Fruit fly (Drosophila melanogaster): ENCODE data around the gene Pgant7.

The Pgant7 gene

DNA sequence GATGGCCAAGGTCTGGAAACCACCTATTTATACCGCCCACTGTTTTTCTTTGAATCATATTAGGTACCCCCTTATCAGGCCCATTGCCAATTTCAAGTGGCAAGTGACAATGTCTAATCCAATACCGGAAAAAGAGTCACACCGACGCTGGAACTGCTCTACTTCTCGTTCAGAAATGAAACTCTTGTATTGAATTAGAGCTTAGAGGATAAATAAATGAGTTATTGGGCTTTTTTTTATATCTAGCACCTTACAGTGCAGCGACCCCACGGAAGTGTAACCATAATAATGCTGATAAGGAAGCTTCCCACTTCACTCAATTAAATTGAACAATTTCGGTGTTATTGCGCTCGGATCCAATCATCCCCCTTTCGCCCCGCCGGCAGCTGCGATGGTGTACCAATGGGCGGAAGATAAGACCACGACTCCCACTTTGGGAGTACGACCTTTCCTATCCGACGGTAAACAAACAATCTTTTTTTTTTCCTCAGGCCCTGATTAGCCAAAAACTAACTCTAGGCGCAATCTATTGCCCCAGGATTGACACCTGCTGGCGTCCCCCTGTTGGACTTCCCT, 5.5 kb downstream of the Pgant7 start, which contains the start of gene CG15043:
TSS of gene CG15043 (minus strand) at position 4 of the 576 bp plus-strand sequence.
- TF ChIP-seq Eip75B (GFP tag; optimal IDR thresholded peaks at IDR 0.05) = no peak
- TF ChIP-seq Gug (GFP tag; IDR thresholded peaks at IDR 0.05) = no peak
- TF ChIP-seq Eip78C (GFP tag) = peak; percentile 13
- TF ChIP-seq achi (GFP tag; optimal IDR thresholded peaks at IDR 0.05) = no peak
- no peak for TF ChIP-seq lz (GFP tag; optimal IDR thresholded peaks at IDR 0.05)
- peak; percentile 85 for TF ChIP-seq svp (GFP tag)
- peak; percentile 13 for TF ChIP-seq cyc (GFP tag; optimal IDR thresholded peaks at IDR 0.05)

DNA sequence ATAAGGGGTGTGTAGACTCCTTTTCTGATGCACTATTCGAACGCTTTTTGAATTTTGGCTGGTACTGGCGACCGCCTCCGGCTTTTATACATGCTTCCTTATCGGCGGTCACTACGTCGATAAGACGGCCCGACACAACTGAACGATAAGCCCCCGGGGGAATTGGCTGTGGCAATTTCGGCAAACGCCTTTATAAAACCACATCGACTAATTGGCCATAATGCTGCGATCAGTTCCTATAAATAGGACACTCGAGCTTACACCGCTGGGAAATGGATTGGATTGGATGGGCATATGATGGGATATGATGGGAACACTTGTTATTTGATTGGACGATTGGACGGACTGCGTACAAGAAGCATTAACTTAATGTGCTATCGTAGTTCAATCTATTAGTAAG, 7.8 kb downstream of the Pgant7 start, which contains the start of gene CG15044:
TSS of gene CG15044 (minus strand) at position 66 of the 400 bp plus-strand sequence.
- TF ChIP-seq Ets21C (GFP tag; optimal IDR thresholded peaks at IDR 0.05) = no peak
- TF ChIP-seq Eip78C (GFP tag) = no peak
- TF ChIP-seq CG4318 (GFP tag; optimal IDR thresholded peaks at IDR 0.05) = no peak
- TF ChIP-seq fd59A (GFP tag; optimal IDR thresholded peaks at IDR 0.05) = no peak
- no peak for TF ChIP-seq CG1621 (tag; optimal IDR thresholded peaks at IDR 0.05)
- no peak for TF ChIP-seq CG10631 (GFP tag; optimal IDR thresholded peaks at IDR 0.05)
- no peak for TF ChIP-seq Hr4 (GFP tag; optimal IDR thresholded peaks at IDR 0.05)
- TF ChIP-seq fd85E (GFP tag; optimal IDR thresholded peaks at IDR 0.05) = no peak

DNA sequence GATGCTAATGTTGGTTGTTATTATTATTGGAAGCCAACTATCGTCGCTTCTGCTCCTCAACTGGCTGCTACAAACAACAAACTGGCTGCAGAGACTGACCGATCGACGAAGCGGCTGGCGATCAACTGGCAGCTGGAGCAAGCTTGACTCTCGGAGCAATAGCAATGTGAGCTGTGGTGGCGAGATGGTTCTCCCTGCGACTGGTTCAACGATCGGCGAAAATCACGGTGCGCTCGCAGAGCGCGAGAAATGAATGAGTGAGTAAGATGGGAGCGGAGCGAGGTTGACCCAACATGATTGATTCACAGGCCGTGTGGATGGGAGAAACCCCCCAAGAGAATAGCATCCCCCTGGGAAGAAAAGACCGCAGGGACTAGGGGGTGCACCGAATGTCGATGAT, 10.3 kb downstream of the Pgant7 start, which contains the start of gene CG15046:
TSS of gene CG15046 (minus strand) at position 112 of the 400 bp plus-strand sequence.
- TF ChIP-seq CG11902 (GFP tag; optimal IDR thresholded peaks at IDR 0.05) (no peak), CG6808 (GFP tag; optimal IDR thresholded peaks at IDR 0.05) (no peak), cyc (GFP tag; optimal IDR thresholded peaks at IDR 0.05) (no peak), Eip78C (GFP tag) (peak; percentile 52), CG16779 (tag; optimal IDR thresholded peaks at IDR 0.05) (no peak), CG3919 (GFP tag; optimal IDR thresholded peaks at IDR 0.05) (no peak), OdsH (GFP tag; optimal IDR thresholded peaks at IDR 0.05) (no peak), Gug (GFP tag; IDR thresholded peaks at IDR 0.05) (no peak), CG6163 (GFP tag; IDR thresholded peaks at IDR 0.05) (peak; percentile 55; the same call in 1 of the 3 replicates), svp (GFP tag) (peak; percentile 56), CG11762 (GFP tag; optimal IDR thresholded peaks at IDR 0.05; ENCODE audit: insufficient read depth) (no peak), ss (GFP tag; optimal IDR thresholded peaks at IDR 0.05) (no peak), CG15336 (GFP tag; IDR thresholded peaks at IDR 0.05) (peak; percentile 51; the same call in 1 of the 2 replicates), CG10631 (GFP tag; optimal IDR thresholded peaks at IDR 0.05) (no peak), CG6792 (GFP tag; optimal IDR thresholded peaks at IDR 0.05) (no peak), CG7368 (GFP tag; optimal IDR thresholded peaks at IDR 0.05) (no peak), Ets21C (GFP tag; optimal IDR thresholded peaks at IDR 0.05) (no peak), CG1621 (tag; optimal IDR thresholded peaks at IDR 0.05) (peak; percentile 15), esn (GFP tag; optimal IDR thresholded peaks at IDR 0.05) (no peak), CG6276 (GFP tag; optimal IDR thresholded peaks at IDR 0.05) (peak; percentile 15), eg (GFP tag; IDR thresholded peaks at IDR 0.05) (0 out of 3 replicates have a peak, but pooled peaks have one; percentile 18), fkh (GFP tag; optimal IDR thresholded peaks at IDR 0.05) (no peak), dac (GFP tag; optimal IDR thresholded peaks at IDR 0.05) (no peak), CG8119 (GFP tag; IDR thresholded peaks at IDR 0.05) (no peak)

DNA sequence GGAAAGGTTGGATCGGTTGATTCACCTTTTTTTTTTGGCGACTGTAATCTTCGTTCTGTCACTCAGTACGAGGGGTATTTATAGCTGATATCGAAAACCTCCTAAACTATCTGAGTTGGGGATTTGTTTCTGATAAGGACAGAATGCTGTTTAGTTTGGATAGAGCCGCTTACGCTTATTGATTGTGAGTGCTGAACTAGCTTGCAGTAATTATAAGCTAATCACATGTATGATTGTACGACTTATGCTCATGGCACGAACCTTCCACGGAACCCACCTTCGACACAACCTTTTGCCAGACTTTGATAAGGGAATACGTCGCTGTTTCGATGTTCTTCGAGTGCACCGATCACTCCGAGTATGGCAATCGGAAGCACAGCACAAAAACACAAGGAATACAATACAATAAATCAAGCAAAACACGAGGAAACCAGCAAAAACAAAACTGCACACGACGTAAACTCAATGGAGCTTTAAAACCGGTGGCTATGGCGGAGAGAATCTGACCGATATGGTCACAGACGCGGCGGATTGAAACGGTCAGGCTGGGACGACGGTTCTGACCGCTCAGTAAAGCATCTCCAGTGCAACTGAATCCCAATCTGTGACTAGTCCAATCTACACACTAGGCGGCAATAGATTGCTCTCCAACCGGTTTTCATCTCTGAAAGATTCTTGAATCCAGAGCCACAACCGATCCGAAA, 13.3 kb downstream of the Pgant7 start, which contains the start of gene psh:
TSS of gene psh (minus strand) at position 566 of the 704 bp plus-strand sequence.
- peak; percentile 12 for TF ChIP-seq net (GFP tag; optimal IDR thresholded peaks at IDR 0.05)
- TF ChIP-seq CG6808 (GFP tag; optimal IDR thresholded peaks at IDR 0.05) = peak; percentile 13
- peak; percentile 26 for TF ChIP-seq Hr4 (GFP tag; optimal IDR thresholded peaks at IDR 0.05)
- peak; percentile 17 for TF ChIP-seq esn (GFP tag; optimal IDR thresholded peaks at IDR 0.05)
- TF ChIP-seq CG3919 (GFP tag; optimal IDR thresholded peaks at IDR 0.05) = no peak
- TF ChIP-seq dsx (GFP tag; optimal IDR thresholded peaks at IDR 0.05; ENCODE audit: poor library complexity, severe bottlenecking) = no peak
- TF ChIP-seq CG32006 (GFP tag; optimal IDR thresholded peaks at IDR 0.05) = peak; percentile 41
- peak; percentile 21 for TF ChIP-seq Eip75B (GFP tag; optimal IDR thresholded peaks at IDR 0.05)
- TF ChIP-seq CG9139 (GFP tag; optimal IDR thresholded peaks at IDR 0.05) = peak; percentile 20
- TF ChIP-seq CG34406 (GFP tag; optimal IDR thresholded peaks at IDR 0.05) = peak; percentile 2
- no peak for TF ChIP-seq CG10669 (GFP tag; optimal IDR thresholded peaks at IDR 0.05)
- TF ChIP-seq svp (GFP tag) = peak; percentile 98
- TF ChIP-seq achi (GFP tag; optimal IDR thresholded peaks at IDR 0.05) = no peak
- peak; percentile 67 for TF ChIP-seq CG1621 (tag; optimal IDR thresholded peaks at IDR 0.05)
- no peak for TF ChIP-seq Sox15 (GFP tag; optimal IDR thresholded peaks at IDR 0.05)

All from whole organism, prepupa.